ENCODE assay signal across 4 worm cellular contexts in genomic region chrV:6514887-6515324, ce11.
TF ChIP-seq lines count a peak whose summit lies in the region.

TSS of gene dpy-11 (minus strand) at chrV:6515240.

TF ChIP-seq in whole organism, L1 larva, 84 proteins besides CTCF, POLR2A, EP300 and RAD21 (continued from another document and continues in another):
- TF ChIP-seq egl-13 (tag; optimal IDR thresholded peaks at IDR 0.05; lab: Kevin White, UChicago) (no peak), F16B12.6 (tag; optimal IDR thresholded peaks at IDR 0.05; lab: Kevin White, UChicago) (no peak), unc-130 (tag; optimal IDR thresholded peaks at IDR 0.05; lab: Kevin White, UChicago) (no peak), unc-98 (GFP tag; IDR thresholded peaks at IDR 0.05; lab: Robert Waterston, UW) (no peak), zag-1 (tag; optimal IDR thresholded peaks at IDR 0.05; lab: Kevin White, UChicago) (no peak), blmp-1 (tag; optimal IDR thresholded peaks at IDR 0.05; lab: Kevin White, UChicago) (peak; percentile 38), nhr-11 (tag; optimal IDR thresholded peaks at IDR 0.05; lab: Kevin White, UChicago) (no peak), ets-5 (GFP tag; IDR thresholded peaks at IDR 0.05; lab: Robert Waterston, UW) (no peak), skn-1 (tag; optimal IDR thresholded peaks at IDR 0.05; lab: Kevin White, UChicago) (no peak), ama-1 (optimal IDR thresholded peaks at IDR 0.05; lab: Kevin White, UChicago) (peak; percentile 92), ceh-88 (GFP tag; IDR thresholded peaks at IDR 0.05; lab: Robert Waterston, UW) (no peak), lin-39 (tag; optimal IDR thresholded peaks at IDR 0.05; lab: Kevin White, UChicago) (no peak), zip-4 (GFP tag; optimal IDR thresholded peaks at IDR 0.05; lab: Kevin White, UChicago) (no peak), egl-27 (tag; optimal IDR thresholded peaks at IDR 0.05; lab: Kevin White, UChicago) (no peak), hpl-2 (GFP tag; optimal IDR thresholded peaks at IDR 0.05; lab: Kevin White, UChicago) (no peak), nhr-76 (tag; optimal IDR thresholded peaks at IDR 0.05; lab: Kevin White, UChicago) (no peak), nhr-237 (tag; optimal IDR thresholded peaks at IDR 0.05; lab: Kevin White, UChicago) (no peak), nhr-85 (tag; lab: Kevin White, UChicago) (peak; percentile 70), lin-14 (GFP tag; optimal IDR thresholded peaks at IDR 0.05; lab: Kevin White, UChicago) (peak; percentile 39), ztf-11 (tag; optimal IDR thresholded peaks at IDR 0.05; lab: Kevin White, UChicago) (no peak), unc-86 (tag; optimal IDR thresholded peaks at IDR 0.05; lab: Kevin White, UChicago) (no peak), mef-2 (tag; optimal IDR thresholded peaks at IDR 0.05; lab: Kevin White, UChicago) (no peak), tlp-1 (tag; optimal IDR thresholded peaks at IDR 0.05; lab: Kevin White, UChicago) (no peak), lsy-2 (tag; optimal IDR thresholded peaks at IDR 0.05; lab: Kevin White, UChicago) (no peak), ces-1 (GFP tag; optimal IDR thresholded peaks at IDR 0.05; lab: Kevin White, UChicago) (no peak), fkh-4 (tag; optimal IDR thresholded peaks at IDR 0.05; lab: Kevin White, UChicago; ENCODE audit: borderline replicate concordance) (no peak), C34B4.2 (tag; optimal IDR thresholded peaks at IDR 0.05; lab: Kevin White, UChicago) (no peak), nhr-12 (tag; optimal IDR thresholded peaks at IDR 0.05; lab: Kevin White, UChicago) (no peak), efl-3 (GFP tag; optimal IDR thresholded peaks at IDR 0.05; lab: Kevin White, UChicago) (no peak), sptf-1 (tag; optimal IDR thresholded peaks at IDR 0.05; lab: Kevin White, UChicago) (no peak), fos-1 (tag; optimal IDR thresholded peaks at IDR 0.05; lab: Kevin White, UChicago) (no peak), alr-1 (tag; optimal IDR thresholded peaks at IDR 0.05; lab: Kevin White, UChicago; ENCODE audit: borderline replicate concordance) (no peak), ceh-82 (tag; optimal IDR thresholded peaks at IDR 0.05; lab: Kevin White, UChicago) (peak in 1 of 3 experiments; percentile 11), ztf-4 (tag; optimal IDR thresholded peaks at IDR 0.05; lab: Kevin White, UChicago) (peak; percentile 60), elt-2 (tag; optimal IDR thresholded peaks at IDR 0.05; lab: Kevin White, UChicago) (no peak)

TF ChIP-seq in whole organism, L2 larva, 48 proteins besides CTCF, POLR2A, EP300 and RAD21 (continued from another document):
- TF ChIP-seq lin-39 (tag; optimal IDR thresholded peaks at IDR 0.05; lab: Kevin White, UChicago) (no peak), ztf-4 (tag; optimal IDR thresholded peaks at IDR 0.05; lab: Kevin White, UChicago) (peak; percentile 64), mab-5 (tag; optimal IDR thresholded peaks at IDR 0.05; lab: Kevin White, UChicago) (peak; percentile 17), snpc-4 (tag; optimal IDR thresholded peaks at IDR 0.05; lab: Kevin White, UChicago) (no peak)

TF ChIP-seq in whole organism, L4 larva, 104 proteins besides CTCF, POLR2A, EP300 and RAD21 (continued from another document):
- TF ChIP-seq nhr-28 (tag; optimal IDR thresholded peaks at IDR 0.05; lab: Kevin White, UChicago) (peak; percentile 36), Y105C5A.15 (GFP tag; IDR thresholded peaks at IDR 0.05; lab: Robert Waterston, UW) (0 out of 2 replicates have a peak, but pooled peaks have one; percentile 46), dmd-6 (GFP tag; IDR thresholded peaks at IDR 0.05; lab: Robert Waterston, UW) (peak; percentile 45), F49E8.2 (tag; optimal IDR thresholded peaks at IDR 0.05; lab: Kevin White, UChicago; ENCODE audit: borderline replicate concordance) (no peak), snpc-1.2 (GFP tag; IDR thresholded peaks at IDR 0.05; lab: Robert Waterston, UW) (peak; percentile 45; the same call in 1 of the 2 replicates), mdl-1 (tag; optimal IDR thresholded peaks at IDR 0.05; lab: Kevin White, UChicago) (peak in 1 of 2 experiments; percentile 48), daf-19 (GFP tag; conservative IDR thresholded peaks at IDR 0.05; lab: Robert Waterston, UW) (no peak), ZK546.5 (tag; optimal IDR thresholded peaks at IDR 0.05; lab: Kevin White, UChicago) (no peak), duxl-1 (tag; optimal IDR thresholded peaks at IDR 0.05; lab: Kevin White, UChicago; ENCODE audit: poor library complexity) (peak; percentile 71), egl-43 (GFP tag; IDR thresholded peaks at IDR 0.05; lab: Robert Waterston, UW) (no peak), fkh-10 (GFP tag; optimal IDR thresholded peaks at IDR 0.05; lab: Kevin White, UChicago) (no peak), madf-9 (GFP tag; conservative IDR thresholded peaks at IDR 0.05; lab: Robert Waterston, UW) (peak; percentile 59; the same call in 1 of the 2 replicates), hlh-30 (tag; optimal IDR thresholded peaks at IDR 0.05; lab: Kevin White, UChicago; ENCODE audit: insufficient read depth) (no peak), ZK337.2 (GFP tag; IDR thresholded peaks at IDR 0.05; lab: Robert Waterston, UW) (peak; percentile 35; the same call in 1 of the 2 replicates), tra-1 (GFP tag; IDR thresholded peaks at IDR 0.05; lab: Robert Waterston, UW) (0 out of 2 replicates have a peak, but pooled peaks have one; percentile 48), nhr-48 (tag; optimal IDR thresholded peaks at IDR 0.05; lab: Kevin White, UChicago) (peak; percentile 44), hlh-11 (tag; optimal IDR thresholded peaks at IDR 0.05; lab: Kevin White, UChicago) (peak; percentile 79), ztf-11 (tag; optimal IDR thresholded peaks at IDR 0.05; lab: Kevin White, UChicago) (no peak)

TF ChIP-seq in whole organism, young adult, 124 proteins besides CTCF, POLR2A, EP300 and RAD21 (continued from another document):
- no peak for TF ChIP-seq unc-62 (GFP tag; optimal IDR thresholded peaks at IDR 0.05; lab: Kevin White, UChicago)
- TF ChIP-seq F52B5.7 (tag; optimal IDR thresholded peaks at IDR 0.05; lab: Kevin White, UChicago): peak; percentile 74
- no peak for TF ChIP-seq ceh-79 (tag; optimal IDR thresholded peaks at IDR 0.05; lab: Kevin White, UChicago)
- TF ChIP-seq B0019.2 (GFP tag; conservative IDR thresholded peaks at IDR 0.05; lab: Robert Waterston, UW): no peak
- TF ChIP-seq tbp1 (GFP tag; optimal IDR thresholded peaks at IDR 0.05; lab: Kevin White, UChicago): peak; percentile 51
- no peak for TF ChIP-seq egrh-3 (GFP tag; IDR thresholded peaks at IDR 0.05; lab: Robert Waterston, UW)
- peak; percentile 41 for TF ChIP-seq die-1 (tag; optimal IDR thresholded peaks at IDR 0.05; lab: Kevin White, UChicago)
- TF ChIP-seq Y53F4B.3 (GFP tag; IDR thresholded peaks at IDR 0.05; lab: Robert Waterston, UW): no peak
- no peak for TF ChIP-seq cebp-1 (GFP tag; IDR thresholded peaks at IDR 0.05; lab: Robert Waterston, UW)
- TF ChIP-seq cebp-1 (tag; optimal IDR thresholded peaks at IDR 0.05; lab: Kevin White, UChicago): peak; percentile 72
- TF ChIP-seq ztf-22 (GFP tag; optimal IDR thresholded peaks at IDR 0.05; lab: Kevin White, UChicago): peak; percentile 19
- no peak for TF ChIP-seq madf-8 (GFP tag; conservative IDR thresholded peaks at IDR 0.05; lab: Robert Waterston, UW)
- TF ChIP-seq nfya-2 (GFP tag; IDR thresholded peaks at IDR 0.05; lab: Robert Waterston, UW): no peak
- no peak; the same call in 1 of the 2 replicates for TF ChIP-seq attf-6 (GFP tag; IDR thresholded peaks at IDR 0.05; lab: Robert Waterston, UW)
- peak; percentile 58 for TF ChIP-seq dox-1 (GFP tag; IDR thresholded peaks at IDR 0.05; lab: Robert Waterston, UW)
- peak; percentile 51 for TF ChIP-seq hmg-1.2 (GFP tag; IDR thresholded peaks at IDR 0.05; lab: Robert Waterston, UW)
- TF ChIP-seq F10E7.11 (tag; optimal IDR thresholded peaks at IDR 0.05; lab: Kevin White, UChicago): no peak
- peak; percentile 92 for TF ChIP-seq B0336.3 (GFP tag; IDR thresholded peaks at IDR 0.05; lab: Robert Waterston, UW)
- TF ChIP-seq nfya-1 (tag; optimal IDR thresholded peaks at IDR 0.05; lab: Kevin White, UChicago; ENCODE audit: borderline replicate concordance, insufficient read depth): no peak
- no peak for TF ChIP-seq rec-8 (tag; optimal IDR thresholded peaks at IDR 0.05; lab: Kevin White, UChicago)
- TF ChIP-seq F22D6.2 (tag; optimal IDR thresholded peaks at IDR 0.05; lab: Kevin White, UChicago): no peak
- peak; percentile 22; the same call in 1 of the 2 replicates for TF ChIP-seq nfyb-1 (GFP tag; IDR thresholded peaks at IDR 0.05; lab: Robert Waterston, UW)
- 0 out of 2 replicates have a peak, but pooled peaks have one; percentile 53 for TF ChIP-seq F39B2.1 (GFP tag; IDR thresholded peaks at IDR 0.05; lab: Robert Waterston, UW)
- TF ChIP-seq zfh-2 (GFP tag; conservative IDR thresholded peaks at IDR 0.05; lab: Robert Waterston, UW): no peak
- no peak for TF ChIP-seq B0035.1 (tag; optimal IDR thresholded peaks at IDR 0.05; lab: Kevin White, UChicago)
- peak; percentile 93 for TF ChIP-seq repo-1 (tag; optimal IDR thresholded peaks at IDR 0.05; lab: Kevin White, UChicago)
- TF ChIP-seq mes-4 (tag; optimal IDR thresholded peaks at IDR 0.05; lab: Kevin White, UChicago): no peak
- TF ChIP-seq attf-5 (GFP tag; optimal IDR thresholded peaks at IDR 0.05; lab: Kevin White, UChicago): peak; percentile 23
- no peak for TF ChIP-seq rcor-1 (GFP tag; IDR thresholded peaks at IDR 0.05; lab: Robert Waterston, UW)
- TF ChIP-seq nhr-80 (tag; optimal IDR thresholded peaks at IDR 0.05; lab: Kevin White, UChicago): no peak
- TF ChIP-seq T07F8.4 (tag; optimal IDR thresholded peaks at IDR 0.05; lab: Kevin White, UChicago): no peak
- TF ChIP-seq nhr-27 (tag; optimal IDR thresholded peaks at IDR 0.05; lab: Kevin White, UChicago): no peak
- TF ChIP-seq C06A6.2 (GFP tag; conservative IDR thresholded peaks at IDR 0.05; lab: Robert Waterston, UW): no peak
- no peak for TF ChIP-seq ccch-3 (GFP tag; optimal IDR thresholded peaks at IDR 0.05; lab: Kevin White, UChicago)
- peak; percentile 98 for TF ChIP-seq ama-1 (optimal IDR thresholded peaks at IDR 0.05; lab: Kevin White, UChicago)
- TF ChIP-seq ama-1 (GFP tag; optimal IDR thresholded peaks at IDR 0.05; lab: Kevin White, UChicago): no peak
- no peak for TF ChIP-seq F49E8.2 (tag; optimal IDR thresholded peaks at IDR 0.05; lab: Kevin White, UChicago; ENCODE audit: insufficient read depth)
- TF ChIP-seq ZK185.1 (tag; optimal IDR thresholded peaks at IDR 0.05; lab: Kevin White, UChicago; ENCODE audit: poor library complexity, severe bottlenecking): peak; percentile 22
- no peak for TF ChIP-seq ceh-58 (GFP tag; IDR thresholded peaks at IDR 0.05; lab: Robert Waterston, UW)
- 0 out of 2 replicates have a peak, but pooled peaks have one; percentile 59 for TF ChIP-seq pbrm-1 (GFP tag; IDR thresholded peaks at IDR 0.05; lab: Robert Waterston, UW)
- TF ChIP-seq snpc-4 (GFP tag; optimal IDR thresholded peaks at IDR 0.05; lab: Kevin White, UChicago): peak; percentile 21
- peak in 2 of 4 experiments; percentile 9 to 26 for TF ChIP-seq snpc-4 (tag; optimal IDR thresholded peaks at IDR 0.05; lab: Kevin White, UChicago)
- TF ChIP-seq Y56A3A.18 (GFP tag; IDR thresholded peaks at IDR 0.05; lab: Robert Waterston, UW): no peak; the same call in none of the 2 replicates
- peak; percentile 20 for TF ChIP-seq hrde-1 (tag; optimal IDR thresholded peaks at IDR 0.05; lab: Kevin White, UChicago; ENCODE audit: borderline replicate concordance)
- TF ChIP-seq madf-6 (GFP tag; IDR thresholded peaks at IDR 0.05; lab: Robert Waterston, UW): peak; percentile 61
- no peak for TF ChIP-seq dpl-1 (GFP tag; optimal IDR thresholded peaks at IDR 0.05; lab: Kevin White, UChicago)
- TF ChIP-seq let-526 (GFP tag; IDR thresholded peaks at IDR 0.05; lab: Robert Waterston, UW): no peak
- TF ChIP-seq nhr-179 (tag; optimal IDR thresholded peaks at IDR 0.05; lab: Kevin White, UChicago): no peak
- no peak for TF ChIP-seq sea-2 (GFP tag; IDR thresholded peaks at IDR 0.05; lab: Robert Waterston, UW)
- TF ChIP-seq lin-40 (tag; optimal IDR thresholded peaks at IDR 0.05; lab: Kevin White, UChicago): peak; percentile 33
- no peak for TF ChIP-seq B0261.1 (tag; optimal IDR thresholded peaks at IDR 0.05; lab: Kevin White, UChicago)
- peak; percentile 25 for TF ChIP-seq gei-17 (GFP tag; optimal IDR thresholded peaks at IDR 0.05; lab: Kevin White, UChicago)
- 0 out of 2 replicates have a peak, but pooled peaks have one; percentile 6 for TF ChIP-seq F37B4.10 (GFP tag; IDR thresholded peaks at IDR 0.05; lab: Robert Waterston, UW)
- no peak for TF ChIP-seq pha-4 (tag; optimal IDR thresholded peaks at IDR 0.05; lab: Kevin White, UChicago)
- TF ChIP-seq let-607 (tag; optimal IDR thresholded peaks at IDR 0.05; lab: Kevin White, UChicago): peak in 1 of 2 experiments; percentile 1
- no peak for TF ChIP-seq ztf-6 (GFP tag; IDR thresholded peaks at IDR 0.05; lab: Robert Waterston, UW)
- no peak for TF ChIP-seq attf-3 (GFP tag; conservative IDR thresholded peaks at IDR 0.05; lab: Robert Waterston, UW)
- no peak for TF ChIP-seq C17E4.6 (GFP tag; IDR thresholded peaks at IDR 0.05; lab: Robert Waterston, UW)
- TF ChIP-seq efl-1 (GFP tag; optimal IDR thresholded peaks at IDR 0.05; lab: Kevin White, UChicago): no peak
- TF ChIP-seq zim-3 (tag; optimal IDR thresholded peaks at IDR 0.05; lab: Kevin White, UChicago): no peak
- peak; percentile 74 for TF ChIP-seq somi-1 (GFP tag; optimal IDR thresholded peaks at IDR 0.05; lab: Kevin White, UChicago)
- TF ChIP-seq athp-1 (tag; optimal IDR thresholded peaks at IDR 0.05; lab: Kevin White, UChicago): peak; percentile 32
